Fruit fly (Drosophila melanogaster) whole organism, embryonic: ENCODE measurements around the gene snz.

ENCODE experiments used
- Abd-B ChIP-seq: fragments of 200-800 bp; sonication (Bioruptor generic); optimal IDR thresholded peaks from 2 replicates; lab custom pipeline; 2018; ENCODE audit warnings: missing biosample characterization, mild to moderate bottlenecking, missing genetic modification characterization, moderate library complexity
- Asciz ChIP-seq: fragments of 200-800 bp; sonication (Bioruptor generic); optimal IDR thresholded peaks from 2 replicates; lab custom pipeline; 2017; ENCODE audit warnings: missing biosample characterization, mild to moderate bottlenecking, missing genetic modification characterization, missing genetic modification reagents
- Atf-2 ChIP-seq: fragments of 200-800 bp; sonication (Bioruptor generic); optimal IDR thresholded peaks from 2 replicates; lab custom pipeline; 2016; ENCODE audit warnings: missing biosample characterization, missing genetic modification characterization
- Atf3 ChIP-seq: fragments of 200-800 bp; sonication (Bioruptor generic); optimal IDR thresholded peaks from 3 replicates; lab custom pipeline; 2016; ENCODE audit warnings: missing biosample characterization, missing genetic modification characterization
- BtbVII ChIP-seq: fragments of 200-800 bp; sonication (Bioruptor generic); optimal IDR thresholded peaks from 3 replicates; lab custom pipeline; 2017; ENCODE audit warnings: missing biosample characterization, mild to moderate bottlenecking, missing genetic modification characterization
- CG10209 ChIP-seq: fragments of 200-800 bp; sonication (Bioruptor generic); optimal IDR thresholded peaks from 3 replicates; lab custom pipeline; 2017; ENCODE audit warnings: missing biosample characterization, mild to moderate bottlenecking, missing genetic modification characterization, missing genetic modification reagents
- CG10543 ChIP-seq: fragments of 200-800 bp; sonication (Bioruptor generic); optimal IDR thresholded peaks from 3 replicates; lab custom pipeline; 2017; ENCODE audit warnings: missing biosample characterization, mild to moderate bottlenecking, missing genetic modification characterization, moderate library complexity
- CG10959 ChIP-seq: fragments of 200-800 bp; sonication (Bioruptor generic); IDR thresholded peaks from 2 replicates; pipeline ENCODE4 v1.3.6; 2022; ENCODE audit warnings: missing biosample characterization, missing genetic modification characterization
- CG15269 ChIP-seq: fragments of 200-800 bp; sonication (Bioruptor generic); optimal IDR thresholded peaks from 2 replicates; lab custom pipeline; 2018; ENCODE audit warnings: missing biosample characterization, mild to moderate bottlenecking, missing genetic modification characterization, moderate library complexity
- CG1647 ChIP-seq: fragments of 200-800 bp; sonication (Bioruptor generic); optimal IDR thresholded peaks from 3 replicates; lab custom pipeline; 2016; ENCODE audit warnings: missing biosample characterization, missing genetic modification characterization
- CG17361 ChIP-seq: fragments of 200-800 bp; sonication (Bioruptor generic); IDR thresholded peaks from 3 replicates; pipeline ENCODE4 v1.3.6; 2022; ENCODE audit warnings: missing biosample characterization, missing genetic modification characterization
- CG2129 ChIP-seq: fragments of 200-800 bp; sonication (Bioruptor generic); IDR thresholded peaks from 2 replicates; pipeline ENCODE4 v1.3.6; 2022; ENCODE audit warnings: missing biosample characterization, missing genetic modification characterization; ENCODE audit not compliant: partially characterized antibody
- CG2202 ChIP-seq: fragments of 200-800 bp; sonication (Bioruptor generic); optimal IDR thresholded peaks from 2 replicates; lab custom pipeline; 2018; ENCODE audit warnings: missing biosample characterization, mild to moderate bottlenecking, missing genetic modification characterization
- CG2678 ChIP-seq: fragments of 200-800 bp; sonication (Bioruptor generic); optimal IDR thresholded peaks from 3 replicates; lab custom pipeline; 2019; ENCODE audit warnings: missing biosample characterization, mild to moderate bottlenecking, missing genetic modification characterization, moderate library complexity
- CG30403 ChIP-seq: fragments of 200-800 bp; sonication (Bioruptor generic); optimal IDR thresholded peaks from 3 replicates; lab custom pipeline; 2016; ENCODE audit warnings: missing biosample characterization, missing genetic modification characterization
- CG30431 ChIP-seq: fragments of 200-800 bp; sonication (Bioruptor generic); optimal IDR thresholded peaks from 2 replicates; lab custom pipeline; 2017; ENCODE audit warnings: missing biosample characterization, missing genetic modification characterization
- CG33557 ChIP-seq: fragments of 200-800 bp; sonication (Bioruptor generic); optimal IDR thresholded peaks from 2 replicates; lab custom pipeline; 2019; ENCODE audit warnings: missing biosample characterization, mild to moderate bottlenecking, missing genetic modification characterization, moderate library complexity
- CG34376 ChIP-seq: fragments of 200-800 bp; sonication (Bioruptor generic); optimal IDR thresholded peaks from 2 replicates; lab custom pipeline; 2018; ENCODE audit warnings: missing biosample characterization, mild to moderate bottlenecking, missing genetic modification characterization
- CG7271 ChIP-seq: fragments of 200-800 bp; sonication (Bioruptor generic); optimal IDR thresholded peaks from 2 replicates; lab custom pipeline; 2018; ENCODE audit warnings: missing biosample characterization, mild to moderate bottlenecking, missing genetic modification characterization, moderate library complexity
- CG7786 ChIP-seq: fragments of 200-800 bp; sonication (Bioruptor generic); optimal IDR thresholded peaks from 2 replicates; lab custom pipeline; 2016; ENCODE audit warnings: missing biosample characterization, missing genetic modification characterization
- CG7963 ChIP-seq: fragments of 200-800 bp; sonication (Bioruptor generic); IDR thresholded peaks from 3 replicates; pipeline ENCODE4 v1.3.6; 2022; ENCODE audit warnings: missing biosample characterization, missing genetic modification characterization; ENCODE audit not compliant: partially characterized antibody
- CG7987 ChIP-seq: fragments of 200-800 bp; sonication (Bioruptor generic); optimal IDR thresholded peaks from 2 replicates; lab custom pipeline; 2018; ENCODE audit warnings: missing biosample characterization, mild to moderate bottlenecking, missing genetic modification characterization, moderate library complexity
- CG8478 ChIP-seq: fragments of >200 bp; optimal IDR thresholded peaks from 2 replicates; lab custom pipeline; 2018
- CG9817 ChIP-seq: fragments of 200-800 bp; sonication (Bioruptor generic); optimal IDR thresholded peaks from 2 replicates; lab custom pipeline; 2018; ENCODE audit warnings: missing biosample characterization, mild to moderate bottlenecking, missing genetic modification characterization, moderate library complexity
- CTCF ChIP-seq: fragments of 200-800 bp; sonication (Bioruptor generic); optimal IDR thresholded peaks from 2 replicates; lab custom pipeline; 2017; ENCODE audit warnings: missing biosample characterization, mild to moderate bottlenecking, missing genetic modification characterization, moderate library complexity
- CrebB ChIP-seq: fragments of 200-800 bp; sonication (Bioruptor generic); optimal IDR thresholded peaks from 3 replicates; lab custom pipeline; 2018; ENCODE audit warnings: missing biosample characterization, mild to moderate bottlenecking, missing genetic modification characterization
- Dad ChIP-seq: fragments of 200-800 bp; sonication (Bioruptor generic); optimal IDR thresholded peaks from 3 replicates; lab custom pipeline; 2016; ENCODE audit warnings: missing biosample characterization, missing genetic modification characterization
- ERR ChIP-seq: fragments of 200-800 bp; sonication (Bioruptor generic); optimal IDR thresholded peaks from 2 replicates; lab custom pipeline; 2016; ENCODE audit warnings: missing biosample characterization, missing genetic modification characterization
- Ets65A ChIP-seq: fragments of 200-800 bp; sonication (Bioruptor generic); peaks from one replicate; lab custom pipeline; 2016; ENCODE audit warnings: missing biosample characterization, missing genetic modification characterization
- Fer1 ChIP-seq: fragments of 200-800 bp; sonication (Bioruptor generic); optimal IDR thresholded peaks from 2 replicates; lab custom pipeline; 2017; ENCODE audit warnings: missing biosample characterization, mild to moderate bottlenecking, missing genetic modification characterization
- HLH3B ChIP-seq: fragments of 200-800 bp; sonication (Bioruptor generic); IDR thresholded peaks from 2 replicates; pipeline ENCODE4 v1.3.6; 2022; ENCODE audit warnings: missing biosample characterization, missing genetic modification characterization
- Med ChIP-seq: fragments of 200-800 bp; sonication (Bioruptor generic); peaks from one replicate; lab custom pipeline; 2016; ENCODE audit warnings: missing biosample characterization, missing genetic modification characterization, mild to moderate bottlenecking, inconsistent platforms, moderate library complexity
- NC2β ChIP-seq: fragments of 200-800 bp; sonication (Bioruptor generic); optimal IDR thresholded peaks from 2 replicates; lab custom pipeline; 2016; ENCODE audit warnings: missing biosample characterization, missing genetic modification characterization
- Scr ChIP-seq: fragments of 200-800 bp; sonication (Bioruptor generic); IDR thresholded peaks from 2 replicates; pipeline ENCODE4 v1.3.6; 2022; ENCODE audit warnings: missing biosample characterization, missing genetic modification characterization; ENCODE audit not compliant: partially characterized antibody
- Sry-δ ChIP-seq: fragments of 200-800 bp; sonication (Bioruptor generic); optimal IDR thresholded peaks from 2 replicates; lab custom pipeline; 2016; ENCODE audit warnings: missing biosample characterization, missing genetic modification characterization
- abd-A ChIP-seq: fragments of 200-800 bp; sonication (Bioruptor generic); optimal IDR thresholded peaks from 3 replicates; lab custom pipeline; 2019; ENCODE audit warnings: missing biosample characterization, mild to moderate bottlenecking, missing genetic modification characterization, moderate library complexity
- amos ChIP-seq: fragments of 200-800 bp; sonication (Bioruptor generic); IDR thresholded peaks from 2 replicates; pipeline ENCODE4 v1.3.6; 2022; ENCODE audit warnings: missing biosample characterization, missing genetic modification characterization; ENCODE audit not compliant: partially characterized antibody
- cas ChIP-seq: fragments of 200-800 bp; sonication (Bioruptor generic); IDR thresholded peaks from 2 replicates; pipeline ENCODE4 v1.3.6; 2022; ENCODE audit warnings: missing biosample characterization, missing genetic modification characterization
- dati ChIP-seq: fragments of 200-800 bp; sonication (Bioruptor generic); IDR thresholded peaks from 2 replicates; pipeline ENCODE4 v1.3.6; 2022; ENCODE audit warnings: missing biosample characterization, missing genetic modification characterization
- en ChIP-seq: fragments of 200-800 bp; sonication (Bioruptor generic); optimal IDR thresholded peaks from 2 replicates; lab custom pipeline; 2016; ENCODE audit warnings: missing biosample characterization, missing genetic modification characterization
- gcm ChIP-seq: fragments of 200-800 bp; sonication (Bioruptor generic); optimal IDR thresholded peaks from 2 replicates; lab custom pipeline; 2019; ENCODE audit warnings: missing biosample characterization, mild to moderate bottlenecking, missing genetic modification characterization, moderate library complexity
- ham ChIP-seq: fragments of 200-800 bp; sonication (Bioruptor generic); IDR thresholded peaks from 2 replicates; pipeline ENCODE4 v1.3.6; 2022; ENCODE audit warnings: missing biosample characterization, missing genetic modification characterization
- hkb ChIP-seq, 2 experiments: fragments of 200-800 bp in 1 of 2; fragments of >200 bp in 1 of 2; sonication (Bioruptor generic) in 1 of 2; IDR thresholded peaks in 1 of 2; optimal IDR thresholded peaks in 1 of 2; 2 replicates each; pipeline versions ENCODE4 v1.3.6 to Lab custom; 2017 to 2022; ENCODE audit warnings: missing biosample characterization in 1 of 2, missing genetic modification characterization in 1 of 2
- kay ChIP-seq: fragments of 200-800 bp; sonication (Bioruptor generic); optimal IDR thresholded peaks from 2 replicates; lab custom pipeline; 2016; ENCODE audit warnings: missing biosample characterization, missing genetic modification characterization
- lab ChIP-seq: fragments of 200-800 bp; sonication (Bioruptor generic); optimal IDR thresholded peaks from 3 replicates; lab custom pipeline; 2017; ENCODE audit warnings: missing biosample characterization, missing genetic modification characterization, mild to moderate bottlenecking, moderate library complexity, missing genetic modification reagents
- lola ChIP-seq, 3 experiments: fragments of >200 bp in 2 of 3; fragments of 200-800 bp in 1 of 3; sonication (Bioruptor generic) in 1 of 3; optimal IDR thresholded peaks; 2 replicates each; lab custom pipeline; 2017 to 2019; ENCODE audit warnings: missing biosample characterization in 3 of 3, missing genetic modification characterization in 3 of 3, mild to moderate bottlenecking in 1 of 3, moderate library complexity in 1 of 3
- mirr ChIP-seq: fragments of 200-800 bp; sonication (Bioruptor generic); optimal IDR thresholded peaks from 3 replicates; lab custom pipeline; 2018; ENCODE audit warnings: missing biosample characterization, mild to moderate bottlenecking, missing genetic modification characterization
- nmo ChIP-seq: fragments of 200-800 bp; sonication (Bioruptor generic); optimal IDR thresholded peaks from 2 replicates; lab custom pipeline; 2018; ENCODE audit warnings: missing biosample characterization, mild to moderate bottlenecking, missing genetic modification characterization, moderate library complexity
- stwl ChIP-seq: fragments of 200-800 bp; sonication (Bioruptor generic); optimal IDR thresholded peaks from 3 replicates; lab custom pipeline; 2018; ENCODE audit warnings: missing biosample characterization, mild to moderate bottlenecking, missing genetic modification characterization, moderate library complexity
- unpg ChIP-seq: fragments of 200-800 bp; sonication (Bioruptor generic); optimal IDR thresholded peaks from 3 replicates; lab custom pipeline; 2018; ENCODE audit warnings: missing biosample characterization, mild to moderate bottlenecking, missing genetic modification characterization, moderate library complexity
- yki ChIP-seq: fragments of >200 bp; optimal IDR thresholded peaks from 3 replicates; lab custom pipeline; 2018

Gene snz

DNA sequence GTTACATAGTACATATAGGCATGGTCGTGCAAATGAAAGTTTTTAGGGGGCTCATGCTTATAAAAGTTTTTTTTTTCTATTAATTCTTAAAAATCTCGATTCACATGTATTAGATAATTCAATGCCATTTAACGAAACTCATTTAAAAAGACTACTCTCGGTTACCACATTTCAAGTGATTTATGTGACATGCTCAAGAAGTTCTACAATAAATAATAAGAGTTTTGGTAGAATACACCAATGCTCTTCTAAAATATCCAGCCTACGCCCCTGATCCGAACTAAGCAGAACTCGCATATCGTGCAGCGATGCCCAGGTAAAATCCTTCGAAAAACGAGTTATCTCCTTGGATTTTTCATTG, 19.4 kb upstream of the snz start (continued):
- no peak for TF ChIP-seq CG10959 (GFP tag; lab: Robert Waterston, UW)
- no peak for TF ChIP-seq CG10543
- no peak for TF ChIP-seq yki
- no peak for TF ChIP-seq Asciz (GFP tag; lab: Kevin White, UChicago)
- no peak for TF ChIP-seq CTCF (GFP tag; lab: Kevin White, UChicago)
- peak; percentile 11 for TF ChIP-seq CG7271 (tag; lab: Kevin White, UChicago)
- no peak for TF ChIP-seq Sry-δ (GFP tag; lab: Kevin White, UChicago)
- no peak for TF ChIP-seq ERR
- TF ChIP-seq dati (GFP tag; lab: Robert Waterston, UW) = no peak
- TF ChIP-seq Dad = no peak
- no peak for TF ChIP-seq lab
- TF ChIP-seq CG34376 (GFP tag; lab: Kevin White, UChicago) = no peak
- no peak for TF ChIP-seq stwl (tag; lab: Kevin White, UChicago)
- TF ChIP-seq CG7963 (GFP tag; lab: Robert Waterston, UW) = no peak
- TF ChIP-seq CG30403 (GFP tag; lab: Kevin White, UChicago) = peak; percentile 18
- TF ChIP-seq CG10209 (GFP tag; lab: Kevin White, UChicago) = no peak
- 0 out of 3 replicates have a peak, but pooled peaks have one; percentile 29 for TF ChIP-seq CG17361
- no peak for TF ChIP-seq CG9817 (tag; lab: Kevin White, UChicago)
- peak; percentile 5 for TF ChIP-seq nmo (GFP tag; lab: Kevin White, UChicago)
- TF ChIP-seq kay (GFP tag; lab: Kevin White, UChicago) = no peak
- peak; percentile 8 for TF ChIP-seq CG33557 (GFP tag; lab: Kevin White, UChicago)
- no peak for TF ChIP-seq Atf3
- TF ChIP-seq CG30431 (GFP tag; lab: Kevin White, UChicago) = no peak
- TF ChIP-seq CG2129 (GFP tag; lab: Robert Waterston, UW) = no peak
- peak; percentile 10 for TF ChIP-seq Ets65A (GFP tag; lab: Kevin White, UChicago)
- TF ChIP-seq mirr (GFP tag; lab: Kevin White, UChicago) = no peak
- TF ChIP-seq CG8478 (lab: Kevin White, UChicago) = no peak
- no peak for TF ChIP-seq CG15269 (tag; lab: Kevin White, UChicago)
- TF ChIP-seq Abd-B (GFP tag; lab: Kevin White, UChicago) = no peak
- TF ChIP-seq CG2202 (tag; lab: Kevin White, UChicago) = no peak
- TF ChIP-seq unpg (GFP tag; lab: Kevin White, UChicago) = peak; percentile 13
- no peak for TF ChIP-seq CG7987 (GFP tag; lab: Kevin White, UChicago)
- TF ChIP-seq CG1647 (GFP tag; lab: Kevin White, UChicago) = no peak
- TF ChIP-seq CG2678 = peak; percentile 29
- TF ChIP-seq Med = peak; percentile 37
- TF ChIP-seq abd-A (tag; lab: Kevin White, UChicago) = no peak
- no peak for TF ChIP-seq gcm (GFP tag; lab: Kevin White, UChicago)
- no peak for TF ChIP-seq en (GFP tag; lab: Kevin White, UChicago)

DNA sequence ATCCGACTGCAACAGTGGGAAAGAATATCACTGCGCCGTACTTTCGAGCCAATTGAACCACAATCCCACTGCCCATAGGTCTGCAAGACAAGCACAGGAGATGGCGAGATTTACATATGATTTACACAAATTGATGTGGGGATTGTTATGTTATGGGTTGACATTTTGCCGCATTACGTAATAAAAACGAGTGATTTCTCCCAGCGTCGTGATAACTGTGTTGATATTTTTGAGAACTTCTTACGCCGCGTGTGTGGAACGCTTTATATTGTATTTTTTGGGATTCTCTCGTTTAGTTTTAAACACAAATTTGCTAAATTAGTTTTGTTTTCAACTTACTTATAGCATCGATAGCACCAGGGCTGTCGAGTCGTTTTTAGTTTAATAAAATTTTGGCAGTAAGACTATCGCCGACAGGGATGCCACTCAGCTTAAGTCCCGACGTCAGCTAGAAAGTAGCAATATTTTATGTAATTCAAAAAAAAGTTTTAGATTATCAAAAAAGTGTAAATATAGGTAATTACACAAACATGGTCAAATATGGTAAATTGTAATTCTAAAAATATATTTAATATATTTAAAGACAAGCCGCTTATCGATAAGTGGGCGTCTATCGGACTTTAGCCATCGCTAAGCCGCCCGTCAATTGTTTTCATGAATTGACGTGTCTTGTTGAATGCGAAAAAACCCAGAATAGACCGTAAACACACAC, 18.3 kb upstream of the snz start, which contains the start of the genes CG45089, ND-MNLL and p115:
CG45089 (minus strand) TSS at position 388 of the 712 bp plus-strand sequence.
ND-MNLL (minus strand) TSS at position 388 of the 712 bp plus-strand sequence.
p115 (plus strand) TSS at position 621 of the 712 bp plus-strand sequence.
- TF ChIP-seq Atf-2 (GFP tag; lab: Kevin White, UChicago) = no peak
- TF ChIP-seq amos (GFP tag; lab: Robert Waterston, UW) = peak; percentile 57
- peak; percentile 30; the same call in 1 of the 2 replicates for TF ChIP-seq HLH3B (GFP tag; lab: Robert Waterston, UW)
- TF ChIP-seq cas = peak; percentile 55; the same call in 1 of the 2 replicates
- TF ChIP-seq stwl (tag; lab: Kevin White, UChicago) = peak; percentile 59
- peak; percentile 12 for TF ChIP-seq NC2β (GFP tag; lab: Kevin White, UChicago)
- peak; percentile 72 for TF ChIP-seq Scr (GFP tag; lab: Robert Waterston, UW)
- peak in 1 of 3 experiments; percentile 58 for TF ChIP-seq lola (GFP tag; optimal IDR thresholded peaks at IDR 0.05; lab: Kevin White, UChicago)
- TF ChIP-seq BtbVII (GFP tag; lab: Kevin White, UChicago) = no peak
- no peak for TF ChIP-seq hkb (optimal IDR thresholded peaks at IDR 0.05; lab: Kevin White, UChicago)
- peak; percentile 49 for TF ChIP-seq hkb (GFP tag; IDR thresholded peaks at IDR 0.05; lab: Robert Waterston, UW)
- no peak for TF ChIP-seq CrebB (tag; lab: Kevin White, UChicago)
- peak; percentile 11 for TF ChIP-seq CG7786 (GFP tag; lab: Kevin White, UChicago)
- no peak for TF ChIP-seq ham (GFP tag; lab: Robert Waterston, UW)
- TF ChIP-seq Fer1 = peak; percentile 63
- TF ChIP-seq CG34376 (GFP tag; lab: Kevin White, UChicago) = no peak
